Worm (Caenorhabditis elegans): Measurements from ENCODE around the gene adss-1.

DNA sequence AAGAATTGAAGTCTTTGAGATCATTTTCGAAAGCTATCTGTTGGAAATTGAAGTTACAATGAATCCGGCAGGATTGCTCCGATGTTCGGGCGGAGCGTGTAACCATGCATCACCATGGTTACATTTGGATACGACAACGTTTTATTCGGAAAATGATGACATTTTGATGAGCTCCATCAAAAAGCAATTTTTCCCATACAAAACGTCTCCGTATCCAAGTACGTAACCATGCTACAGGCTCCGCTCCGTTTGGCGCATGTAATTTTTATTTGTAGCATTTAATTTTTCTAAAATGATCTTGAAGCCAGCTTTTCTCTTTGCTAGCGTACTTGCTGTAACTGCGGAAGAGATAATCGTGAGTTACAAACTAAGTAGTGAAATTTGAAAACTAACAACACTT lies 19.3 kb upstream of the adss-1 start, which contains the start of the genes cwp-2 and cwp-3:
- TF ChIP-seq tab-1 (GFP tag; IDR thresholded peaks at IDR 0.05) (no peak), ztf-23 (GFP tag; IDR thresholded peaks at IDR 0.05) (no peak), T22C8.4 (GFP tag; IDR thresholded peaks at IDR 0.05) (no peak)
